Worm (Caenorhabditis elegans): Measurements from ENCODE around the gene F42F12.4.
"Not testable (repeated sequence)": the region's sequence is repeated elsewhere in the genome, so short reads cannot be mapped to it uniquely, and the experiment has no call there.

Gene F42F12.4

DNA sequence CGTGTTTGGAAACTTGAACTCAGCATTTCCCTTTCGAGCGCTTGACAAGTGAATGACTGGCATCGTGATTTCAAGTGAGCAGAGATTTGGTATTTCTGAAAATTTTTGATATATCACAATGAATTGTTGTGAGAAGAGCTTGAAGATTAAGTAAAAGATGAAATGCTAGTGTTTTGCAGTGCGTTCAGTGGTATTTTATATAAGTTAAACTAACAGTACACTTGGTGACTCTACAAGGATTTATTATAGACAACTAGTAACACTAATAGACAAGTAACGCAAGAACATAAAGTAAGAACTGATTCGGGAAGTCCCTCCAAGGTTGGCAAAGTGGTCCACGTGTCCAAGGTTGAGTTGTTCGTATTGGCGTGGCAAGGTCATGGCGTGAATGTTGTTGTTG, 50.0 kb downstream of the F42F12.4 start, which contains the start of gene dot-1.3:
Gene dot-1.3, minus strand, starts transcription at position 101 of the 400 bp plus-strand sequence.
- not testable (repeated sequence) for TF ChIP-seq gmeb-2 (tag; optimal IDR thresholded peaks at IDR 0.05); C38D4.7 (GFP tag; optimal IDR thresholded peaks at IDR 0.05); tbx-2 (tag; optimal IDR thresholded peaks at IDR 0.05)
